Fruit fly (Drosophila melanogaster) whole organism, embryonic: ENCODE data around the gene CG4297.
A peak's percentile ranks its signal among the peaks of the same experiment; 100 is the strongest.

Source experiments
- Aef1 ChIP-seq: fragments of 200-800 bp; sonication (Bioruptor generic); IDR thresholded peaks from 3 replicates; pipeline ENCODE4 v1.3.6; 2022; ENCODE audit warnings: missing biosample characterization, missing genetic modification characterization
- Bdp1 ChIP-seq: fragments of 200-800 bp; sonication (Bioruptor generic); optimal IDR thresholded peaks from 3 replicates; lab custom pipeline; 2016; ENCODE audit warnings: missing biosample characterization, missing genetic modification characterization
- Bteb2 ChIP-seq: fragments of 200-800 bp; sonication (Bioruptor generic); optimal IDR thresholded peaks from 2 replicates; lab custom pipeline; 2016; ENCODE audit warnings: missing biosample characterization, missing genetic modification characterization
- CG1024 ChIP-seq: fragments of 200-800 bp; sonication (Bioruptor generic); IDR thresholded peaks from 2 replicates; pipeline ENCODE4 v1.3.6; 2022; ENCODE audit warnings: missing biosample characterization, missing genetic modification characterization
- CG10321 ChIP-seq: fragments of 200-800 bp; sonication (Bioruptor generic); IDR thresholded peaks from 2 replicates; pipeline ENCODE4 v1.3.6; 2022; ENCODE audit warnings: missing biosample characterization, missing genetic modification characterization
- CG10431 ChIP-seq: fragments of 200-800 bp; sonication (Bioruptor generic); optimal IDR thresholded peaks from 3 replicates; lab custom pipeline; 2018; ENCODE audit warnings: missing biosample characterization, mild to moderate bottlenecking, missing genetic modification characterization
- CG12659 ChIP-seq: fragments of 200-800 bp; sonication (Bioruptor generic); optimal IDR thresholded peaks from 3 replicates; lab custom pipeline; 2017; ENCODE audit warnings: mild to moderate bottlenecking, missing biosample characterization, missing genetic modification reagents, missing genetic modification characterization
- CG12744 ChIP-seq: fragments of 200-800 bp; sonication (Bioruptor generic); optimal IDR thresholded peaks from 2 replicates; lab custom pipeline; 2016; ENCODE audit warnings: missing biosample characterization, missing genetic modification characterization
- CG12769 ChIP-seq: fragments of 200-800 bp; sonication (Bioruptor generic); optimal IDR thresholded peaks from 2 replicates; lab custom pipeline; 2019; ENCODE audit warnings: missing biosample characterization, mild to moderate bottlenecking, missing genetic modification characterization, moderate library complexity
- CG15601 ChIP-seq: fragments of 200-800 bp; sonication (Bioruptor generic); optimal IDR thresholded peaks from 3 replicates; lab custom pipeline; 2019; ENCODE audit warnings: missing biosample characterization, mild to moderate bottlenecking, missing genetic modification characterization, moderate library complexity
- CG18011 ChIP-seq: fragments of 200-800 bp; sonication (Bioruptor generic); optimal IDR thresholded peaks from 2 replicates; lab custom pipeline; 2017; ENCODE audit warnings: missing biosample characterization, missing genetic modification characterization, mild to moderate bottlenecking, moderate library complexity, missing genotype
- CG32532 ChIP-seq: fragments of 200-800 bp; sonication (Bioruptor generic); IDR thresholded peaks from 2 replicates; pipeline ENCODE4 v1.3.6; 2022; ENCODE audit warnings: missing biosample characterization, missing genetic modification characterization
- CG4328 ChIP-seq: fragments of 200-800 bp; sonication (Bioruptor generic); optimal IDR thresholded peaks from 3 replicates; lab custom pipeline; 2017; ENCODE audit warnings: missing biosample characterization, missing genetic modification reagents, missing genetic modification characterization
- CG4424 ChIP-seq: fragments of 200-800 bp; sonication (Bioruptor generic); optimal IDR thresholded peaks from 3 replicates; lab custom pipeline; 2016; ENCODE audit warnings: missing biosample characterization, missing genetic modification characterization
- CG4617 ChIP-seq: fragments of 200-800 bp; sonication (Bioruptor generic); optimal IDR thresholded peaks from 3 replicates; lab custom pipeline; 2016; ENCODE audit warnings: missing biosample characterization, missing genetic modification characterization, borderline replicate concordance
- CG4707 ChIP-seq: fragments of 200-800 bp; sonication (Bioruptor generic); optimal IDR thresholded peaks from 2 replicates; lab custom pipeline; 2018; ENCODE audit warnings: missing biosample characterization, mild to moderate bottlenecking, missing genetic modification characterization, moderate library complexity
- CG7745 ChIP-seq: fragments of 200-800 bp; sonication (Bioruptor generic); optimal IDR thresholded peaks from 2 replicates; lab custom pipeline; 2018; ENCODE audit warnings: missing biosample characterization, mild to moderate bottlenecking, missing genetic modification characterization, moderate library complexity
- CG7963 ChIP-seq: fragments of 200-800 bp; sonication (Bioruptor generic); IDR thresholded peaks from 3 replicates; pipeline ENCODE4 v1.3.6; 2022; ENCODE audit warnings: missing biosample characterization, missing genetic modification characterization; ENCODE audit not compliant: partially characterized antibody
- CG7987 ChIP-seq: fragments of 200-800 bp; sonication (Bioruptor generic); optimal IDR thresholded peaks from 2 replicates; lab custom pipeline; 2018; ENCODE audit warnings: missing biosample characterization, mild to moderate bottlenecking, missing genetic modification characterization, moderate library complexity
- Chrac-16 ChIP-seq: fragments of 200-800 bp; sonication (Bioruptor generic); optimal IDR thresholded peaks from 3 replicates; lab custom pipeline; 2016; ENCODE audit warnings: missing biosample characterization, missing genetic modification characterization
- CoRest ChIP-seq: fragments of 200-800 bp; sonication (Bioruptor generic); optimal IDR thresholded peaks from 3 replicates; lab custom pipeline; 2018; ENCODE audit warnings: missing biosample characterization, mild to moderate bottlenecking, missing genetic modification characterization, moderate library complexity
- Dip2 ChIP-seq: fragments of 200-800 bp; sonication (Bioruptor generic); IDR thresholded peaks from 2 replicates; pipeline ENCODE4 v1.3.6; 2022; ENCODE audit warnings: missing biosample characterization, missing genetic modification characterization
- Eip74EF ChIP-seq, 2 experiments: fragments of 200-800 bp in 1 of 2; fragments of >200 bp in 1 of 2; sonication (Bioruptor generic) in 1 of 2; optimal IDR thresholded peaks; 2 replicates each; lab custom pipeline; 2017 to 2019; ENCODE audit warnings: missing biosample characterization in 2 of 2, missing genetic modification characterization in 2 of 2, mild to moderate bottlenecking in 1 of 2, moderate library complexity in 1 of 2
- Elba2 ChIP-seq: fragments of 200-800 bp; sonication (Bioruptor generic); optimal IDR thresholded peaks from 3 replicates; lab custom pipeline; 2016; ENCODE audit warnings: missing biosample characterization, missing genetic modification characterization
- Fer1 ChIP-seq: fragments of 200-800 bp; sonication (Bioruptor generic); optimal IDR thresholded peaks from 2 replicates; lab custom pipeline; 2017; ENCODE audit warnings: missing biosample characterization, mild to moderate bottlenecking, missing genetic modification characterization
- H15 ChIP-seq: fragments of 200-800 bp; sonication (Bioruptor generic); IDR thresholded peaks from 3 replicates; pipeline ENCODE4 v1.3.6; 2022; ENCODE audit warnings: missing biosample characterization, missing genetic modification characterization
- Hmx ChIP-seq: fragments of 200-800 bp; sonication (Bioruptor generic); optimal IDR thresholded peaks from 2 replicates; lab custom pipeline; 2016; ENCODE audit warnings: missing biosample characterization, missing genetic modification characterization
- MTF-1 ChIP-seq: fragments of 200-800 bp; sonication (Bioruptor generic); optimal IDR thresholded peaks from 2 replicates; lab custom pipeline; 2018; ENCODE audit warnings: missing biosample characterization, mild to moderate bottlenecking, missing genetic modification characterization, borderline replicate concordance
- Mad ChIP-seq: fragments of 200-800 bp; sonication (Bioruptor generic); optimal IDR thresholded peaks from 2 replicates; lab custom pipeline; 2016; ENCODE audit warnings: missing biosample characterization, missing genetic modification characterization
- Pdp1 ChIP-seq, 2 experiments: fragments of 200-800 bp; sonication (Bioruptor generic); optimal IDR thresholded peaks; 3 replicates each; lab custom pipeline; 2016; ENCODE audit warnings: missing biosample characterization in 2 of 2, missing genetic modification characterization in 2 of 2, mild to moderate bottlenecking in 1 of 2, moderate library complexity in 1 of 2
- Side ChIP-seq: fragments of 200-800 bp; sonication (Bioruptor generic); optimal IDR thresholded peaks from 2 replicates; lab custom pipeline; 2016; ENCODE audit warnings: missing biosample characterization, missing genetic modification characterization
- Xbp1 ChIP-seq: fragments of 200-800 bp; sonication (Bioruptor generic); optimal IDR thresholded peaks from 3 replicates; lab custom pipeline; 2016; ENCODE audit warnings: missing biosample characterization, mild to moderate bottlenecking, missing genetic modification characterization
- abd-A ChIP-seq: fragments of 200-800 bp; sonication (Bioruptor generic); optimal IDR thresholded peaks from 3 replicates; lab custom pipeline; 2019; ENCODE audit warnings: missing biosample characterization, mild to moderate bottlenecking, missing genetic modification characterization, moderate library complexity
- al ChIP-seq: fragments of 200-800 bp; sonication (Bioruptor generic); IDR thresholded peaks from 2 replicates; pipeline ENCODE4 v1.3.6; 2022; ENCODE audit warnings: missing biosample characterization, missing genetic modification characterization
- ap ChIP-seq: fragments of 200-800 bp; sonication (Bioruptor generic); IDR thresholded peaks from 2 replicates; pipeline ENCODE4 v1.3.6; 2022; ENCODE audit warnings: missing biosample characterization, missing genetic modification characterization
- ase ChIP-seq: fragments of 200-800 bp; sonication (Bioruptor generic); IDR thresholded peaks from 3 replicates; pipeline ENCODE4 v1.3.6; 2022; ENCODE audit warnings: missing biosample characterization, missing genetic modification characterization
- az2 ChIP-seq: fragments of 200-800 bp; sonication (Bioruptor generic); optimal IDR thresholded peaks from 3 replicates; lab custom pipeline; 2016; ENCODE audit warnings: missing biosample characterization, missing genetic modification characterization
- btn ChIP-seq: fragments of 200-800 bp; sonication (Bioruptor generic); optimal IDR thresholded peaks from 2 replicates; lab custom pipeline; 2016; ENCODE audit warnings: missing biosample characterization, missing genetic modification characterization
- crp ChIP-seq, 2 experiments: fragments of 200-800 bp; sonication (Bioruptor generic); optimal IDR thresholded peaks; 2 replicates in 1 of 2; 3 replicates in 1 of 2; lab custom pipeline; 2017; ENCODE audit warnings: missing biosample characterization in 2 of 2, missing genetic modification characterization in 2 of 2, mild to moderate bottlenecking in 1 of 2, moderate library complexity in 1 of 2
- dati ChIP-seq: fragments of 200-800 bp; sonication (Bioruptor generic); IDR thresholded peaks from 2 replicates; pipeline ENCODE4 v1.3.6; 2022; ENCODE audit warnings: missing biosample characterization, missing genetic modification characterization
- esg ChIP-seq: fragments of 200-800 bp; sonication (Bioruptor generic); conservative IDR thresholded peaks from 2 replicates; pipeline ENCODE4 v1.3.6; 2022; ENCODE audit warnings: missing biosample characterization, missing genetic modification characterization
- lov ChIP-seq, 2 experiments: fragments of 200-800 bp in 1 of 2; fragments of >200 bp in 1 of 2; sonication (Bioruptor generic) in 1 of 2; IDR thresholded peaks in 1 of 2; optimal IDR thresholded peaks in 1 of 2; 2 replicates in 1 of 2; 3 replicates in 1 of 2; pipeline versions ENCODE4 v1.3.6 to Lab custom; 2017 to 2022; ENCODE audit warnings: missing biosample characterization in 1 of 2, missing genetic modification characterization in 1 of 2
- mld ChIP-seq: fragments of 200-800 bp; sonication (Bioruptor generic); IDR thresholded peaks from 3 replicates; pipeline ENCODE4 v1.3.6; 2022; ENCODE audit warnings: missing biosample characterization, missing genetic modification characterization; ENCODE audit not compliant: partially characterized antibody
- onecut ChIP-seq: fragments of 200-800 bp; sonication (Bioruptor generic); IDR thresholded peaks from 2 replicates; pipeline ENCODE4 v1.3.6; 2022; ENCODE audit warnings: missing biosample characterization, missing genetic modification characterization
- pnt ChIP-seq: fragments of 200-800 bp; sonication (Bioruptor generic); optimal IDR thresholded peaks from 3 replicates; lab custom pipeline; 2016; ENCODE audit warnings: missing biosample characterization, missing genetic modification characterization
- repo ChIP-seq: fragments of 200-800 bp; sonication (Bioruptor generic); optimal IDR thresholded peaks from 2 replicates; lab custom pipeline; 2016; ENCODE audit warnings: missing biosample characterization, missing genetic modification characterization
- rib ChIP-seq: fragments of 200-800 bp; sonication (Bioruptor generic); IDR thresholded peaks from 2 replicates; pipeline ENCODE4 v1.3.6; 2022; ENCODE audit warnings: missing biosample characterization, missing genetic modification characterization
- salm ChIP-seq: fragments of 200-800 bp; sonication (Bioruptor generic); optimal IDR thresholded peaks from 2 replicates; lab custom pipeline; 2018; ENCODE audit warnings: missing biosample characterization, mild to moderate bottlenecking, missing genetic modification characterization

The CG4297 gene

dm6 chr2L:520331-521000, 48.5 kb upstream of the CG4297 start (continued):
- TF ChIP-seq Chrac-16 (GFP tag; lab: Kevin White, UChicago): peak; percentile 82
- TF ChIP-seq Eip74EF (GFP tag; optimal IDR thresholded peaks at IDR 0.05; lab: Kevin White, UChicago): peak in 1 of 2 experiments; percentile 91
- TF ChIP-seq CG7963 (GFP tag; lab: Robert Waterston, UW): no peak
- TF ChIP-seq CG4328 (GFP tag; lab: Kevin White, UChicago): no peak
- peak; percentile 78 for TF ChIP-seq Fer1 (GFP tag; lab: Kevin White, UChicago)
- no peak for TF ChIP-seq CG10321 (GFP tag; lab: Robert Waterston, UW)
- peak; percentile 57 for TF ChIP-seq CG4617
- TF ChIP-seq CoRest (tag; lab: Kevin White, UChicago): peak; percentile 91
- TF ChIP-seq CG7987 (GFP tag; lab: Kevin White, UChicago): no peak
- TF ChIP-seq onecut (GFP tag; lab: Robert Waterston, UW): peak; percentile 92
- TF ChIP-seq CG4707 (GFP tag; lab: Kevin White, UChicago): peak; percentile 85
- TF ChIP-seq MTF-1 (GFP tag; lab: Kevin White, UChicago): peak; percentile 68
- TF ChIP-seq CG7745 (tag; lab: Kevin White, UChicago): no peak
- peak; percentile 80; the same call in 2 of the 3 replicates for TF ChIP-seq H15 (GFP tag; lab: Robert Waterston, UW)
- peak; percentile 76 for TF ChIP-seq repo
- TF ChIP-seq CG4424 (GFP tag; lab: Kevin White, UChicago): peak; percentile 77
- TF ChIP-seq Bdp1: peak; percentile 17
- peak; percentile 56; the same call in 1 of the 2 replicates for TF ChIP-seq dati
- peak; percentile 83 for TF ChIP-seq CG12659 (GFP tag; lab: Kevin White, UChicago)
- peak; percentile 85 for TF ChIP-seq Mad (GFP tag; lab: Kevin White, UChicago)
- peak; percentile 87 for TF ChIP-seq CG15601 (tag; lab: Kevin White, UChicago)
- no peak for TF ChIP-seq Hmx (GFP tag; lab: Kevin White, UChicago)
- no peak for TF ChIP-seq al (GFP tag; lab: Robert Waterston, UW)
- TF ChIP-seq Bteb2 (GFP tag; lab: Kevin White, UChicago): peak; percentile 65
- TF ChIP-seq CG18011 (GFP tag; lab: Kevin White, UChicago): peak; percentile 45
- TF ChIP-seq az2 (GFP tag; lab: Kevin White, UChicago): peak; percentile 90
- TF ChIP-seq Pdp1 (GFP tag; optimal IDR thresholded peaks at IDR 0.05; lab: Kevin White, UChicago): peak; percentile 85 to 99
- TF ChIP-seq abd-A (tag; lab: Kevin White, UChicago): no peak
- peak; percentile 84 for TF ChIP-seq CG12769 (tag; lab: Kevin White, UChicago)
- peak; percentile 78 for TF ChIP-seq Aef1 (GFP tag; lab: Robert Waterston, UW)
- no peak for TF ChIP-seq rib (GFP tag; lab: Robert Waterston, UW)
- TF ChIP-seq pnt: peak; percentile 84
- peak; percentile 82 for TF ChIP-seq btn
- TF ChIP-seq ase (GFP tag; lab: Robert Waterston, UW): peak; percentile 88
- peak; percentile 87 for TF ChIP-seq Xbp1 (GFP tag; lab: Kevin White, UChicago)
- peak; percentile 80 for TF ChIP-seq Side (GFP tag; lab: Kevin White, UChicago)
- TF ChIP-seq mld (GFP tag; lab: Robert Waterston, UW): no peak
- peak; percentile 79 for TF ChIP-seq esg (GFP tag; lab: Robert Waterston, UW)
- TF ChIP-seq CG12744 (GFP tag; lab: Kevin White, UChicago): peak; percentile 81
- TF ChIP-seq salm (tag; lab: Kevin White, UChicago): peak; percentile 83
- TF ChIP-seq Elba2 (GFP tag; lab: Kevin White, UChicago): no peak
- peak; percentile 81 for TF ChIP-seq CG1024
- TF ChIP-seq Dip2: no peak
- TF ChIP-seq ap (GFP tag; lab: Robert Waterston, UW): peak; percentile 87
- TF ChIP-seq crp (GFP tag; optimal IDR thresholded peaks at IDR 0.05; lab: Kevin White, UChicago): peak in 1 of 2 experiments; percentile 49
- TF ChIP-seq CG32532 (GFP tag; lab: Robert Waterston, UW): peak; percentile 53
- TF ChIP-seq lov (optimal IDR thresholded peaks at IDR 0.05; lab: Kevin White, UChicago): no peak
- TF ChIP-seq lov (GFP tag; IDR thresholded peaks at IDR 0.05; lab: Robert Waterston, UW): peak; percentile 74; the same call in 2 of the 3 replicates
- peak; percentile 54 for TF ChIP-seq CG10431 (GFP tag; lab: Kevin White, UChicago)
